Fruit fly (Drosophila melanogaster) S2 (cell line): ENCODE results near the gene RAF2.

Experiments
- CG8478 ChIP-seq: fragments of >200 bp; optimal IDR thresholded peaks from 2 replicates; lab custom pipeline; 2018
- CTCF ChIP-seq, 2 experiments: fragments of >200 bp; optimal IDR thresholded peaks; 2 replicates each; lab custom pipeline; 2018

DNA sequence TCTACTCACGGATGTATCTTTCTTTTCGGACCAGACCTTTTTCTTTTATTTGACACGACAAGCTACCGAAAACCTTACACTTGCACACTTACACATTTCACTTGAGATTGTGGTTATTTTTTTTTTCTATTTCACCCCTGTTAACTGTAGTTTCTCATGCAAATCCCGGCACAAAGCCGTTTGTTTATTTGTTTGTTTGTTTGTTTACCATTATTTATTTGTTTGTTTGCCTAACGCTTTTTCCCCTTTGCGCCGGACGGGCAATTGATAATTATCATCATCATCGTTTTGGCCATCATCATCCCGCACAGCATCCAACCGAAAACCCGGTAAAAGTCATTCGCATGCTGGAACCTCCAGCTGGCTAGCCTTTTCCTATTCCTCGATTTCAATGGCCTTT, 44.9 kb downstream of the RAF2 start:
- TF ChIP-seq CG8478 (lab: Kevin White, UChicago), result no peak
- no peak for TF ChIP-seq CTCF (optimal IDR thresholded peaks at IDR 0.05; lab: Kevin White, UChicago)
